Worm (Caenorhabditis elegans): ENCODE measurements around the gene idpa-3.

DNA sequence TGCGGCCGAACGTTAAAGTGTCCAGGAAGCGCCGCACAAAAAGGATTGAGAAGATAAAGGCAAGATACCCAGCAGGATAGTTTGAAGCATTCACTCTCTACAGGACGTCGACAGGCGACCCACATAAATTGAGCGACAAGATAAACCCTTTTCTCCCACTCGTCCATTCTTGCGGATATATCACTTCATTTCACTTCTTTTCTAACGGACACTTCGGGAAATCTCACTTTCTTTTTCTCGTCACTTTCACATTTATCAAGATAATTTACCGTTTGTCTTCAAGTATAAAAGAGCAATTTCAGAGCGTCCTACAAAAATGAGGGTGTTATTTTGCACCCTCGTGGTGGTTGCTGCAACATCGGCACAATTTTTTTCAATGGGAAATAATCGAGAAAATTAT is 18.7 kb upstream of the idpa-3 start, which contains the start of gene R07E3.6:
- no peak for TF ChIP-seq nhr-12 (tag; optimal IDR thresholded peaks at IDR 0.05)
- TF ChIP-seq nfya-1 (tag; optimal IDR thresholded peaks at IDR 0.05; ENCODE audit: insufficient read depth), result no peak
- no peak for TF ChIP-seq unc-62 (GFP tag; optimal IDR thresholded peaks at IDR 0.05)
- no peak for TF ChIP-seq skn-1 (tag; optimal IDR thresholded peaks at IDR 0.05)
- TF ChIP-seq ztf-4 (tag; optimal IDR thresholded peaks at IDR 0.05), result no peak
- TF ChIP-seq ceh-16 (tag; optimal IDR thresholded peaks at IDR 0.05), result no peak
- TF ChIP-seq ceh-9 (tag; optimal IDR thresholded peaks at IDR 0.05), result no peak
- no peak for TF ChIP-seq jun-1 (tag; optimal IDR thresholded peaks at IDR 0.05)
- TF ChIP-seq unc-39 (tag; optimal IDR thresholded peaks at IDR 0.05), result no peak
- TF ChIP-seq ztf-11 (tag; optimal IDR thresholded peaks at IDR 0.05), result no peak
- no peak for TF ChIP-seq ama-1 (optimal IDR thresholded peaks at IDR 0.05)
- TF ChIP-seq lin-39 (tag; optimal IDR thresholded peaks at IDR 0.05), result no peak
